Fruit fly (Drosophila melanogaster): Measurements from ENCODE around the gene CG10903.

- TF ChIP-seq CG4318 (GFP tag; optimal IDR thresholded peaks at IDR 0.05) (peak; percentile 68), lz (GFP tag; optimal IDR thresholded peaks at IDR 0.05) (no peak), CG11294 (GFP tag; IDR thresholded peaks at IDR 0.05) (no peak), Ets21C (GFP tag; optimal IDR thresholded peaks at IDR 0.05) (no peak), OdsH (GFP tag; optimal IDR thresholded peaks at IDR 0.05) (peak; percentile 30), Hr39 (GFP tag; optimal IDR thresholded peaks at IDR 0.05) (no peak), Lpt (GFP tag; optimal IDR thresholded peaks at IDR 0.05) (no peak), Ets96B (tag; optimal IDR thresholded peaks at IDR 0.05) (no peak), CG6276 (GFP tag; optimal IDR thresholded peaks at IDR 0.05) (peak; percentile 67), svp (GFP tag) (no peak), CG6808 (GFP tag; optimal IDR thresholded peaks at IDR 0.05) (no peak)
Observed at dm6 chr3R:7992100-7992499, 38.1 kb upstream of the CG10903 start.
